Fruit fly (Drosophila melanogaster): ENCODE measurements around the gene Pex19.

Gene Pex19

DNA sequence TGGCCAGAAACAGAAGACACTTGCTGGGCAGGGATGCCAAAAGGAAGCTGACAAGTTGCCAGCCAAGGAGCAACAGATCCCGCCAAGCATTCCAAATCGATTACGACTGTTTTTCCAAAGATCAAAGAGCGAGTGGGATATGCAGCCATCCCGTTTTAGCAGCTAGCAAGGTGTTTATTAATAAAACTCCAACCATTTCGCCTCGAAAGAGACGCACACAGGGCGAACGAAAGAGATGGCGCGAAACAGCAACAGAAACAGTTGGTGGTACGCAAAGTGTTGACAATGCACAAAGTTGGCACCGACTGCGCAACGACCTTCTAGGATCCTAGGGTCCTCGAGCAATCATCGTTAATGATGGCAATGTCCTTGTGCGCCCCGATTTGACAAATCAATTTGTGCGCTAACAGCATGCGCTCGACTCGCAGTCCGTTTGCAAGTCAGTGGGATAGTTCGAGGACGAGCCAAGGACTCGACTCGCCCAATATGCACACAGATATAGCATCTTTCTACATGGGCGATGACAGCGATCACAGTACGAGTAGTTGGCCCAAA is 11.7 kb upstream of the Pex19 start (continued):
- no peak for TF ChIP-seq CG11695 (GFP tag; IDR thresholded peaks at IDR 0.05)
- TF ChIP-seq tin (GFP tag; optimal IDR thresholded peaks at IDR 0.05): no peak
- peak; percentile 49 for TF ChIP-seq twi (tag; optimal IDR thresholded peaks at IDR 0.05)
- no peak for TF ChIP-seq pros (GFP tag; optimal IDR thresholded peaks at IDR 0.05)
- TF ChIP-seq Ets65A (GFP tag): peak; percentile 48
- no peak for TF ChIP-seq so (GFP tag; IDR thresholded peaks at IDR 0.05)
- TF ChIP-seq Xbp1 (GFP tag; optimal IDR thresholded peaks at IDR 0.05): no peak
- peak; percentile 34 for TF ChIP-seq Nf-YB (GFP tag; optimal IDR thresholded peaks at IDR 0.05)
- TF ChIP-seq Doc3 (GFP tag; IDR thresholded peaks at IDR 0.05; ENCODE audit: partially characterized antibody): no peak
- TF ChIP-seq corto (GFP tag; optimal IDR thresholded peaks at IDR 0.05): no peak
- TF ChIP-seq tll (GFP tag; optimal IDR thresholded peaks at IDR 0.05): peak in 1 of 2 experiments; percentile 70
- TF ChIP-seq hbn (GFP tag; IDR thresholded peaks at IDR 0.05; ENCODE audit: partially characterized antibody): no peak
- no peak for TF ChIP-seq ase (GFP tag; IDR thresholded peaks at IDR 0.05)
- TF ChIP-seq Hey (tag; optimal IDR thresholded peaks at IDR 0.05): no peak
- no peak for TF ChIP-seq dati (GFP tag; IDR thresholded peaks at IDR 0.05)
- no peak for TF ChIP-seq prd (optimal IDR thresholded peaks at IDR 0.05)
- TF ChIP-seq prd (GFP tag; IDR thresholded peaks at IDR 0.05): peak; percentile 85
- TF ChIP-seq Nf-YC (tag; optimal IDR thresholded peaks at IDR 0.05): peak; percentile 53
- TF ChIP-seq ems (GFP tag; optimal IDR thresholded peaks at IDR 0.05): no peak
- no peak for TF ChIP-seq CG8388 (GFP tag; optimal IDR thresholded peaks at IDR 0.05)
- TF ChIP-seq CG9609 (GFP tag; optimal IDR thresholded peaks at IDR 0.05): no peak
- peak; percentile 19 for TF ChIP-seq CG1832 (GFP tag; optimal IDR thresholded peaks at IDR 0.05)
- peak; percentile 87 for TF ChIP-seq D (optimal IDR thresholded peaks at IDR 0.05)
- TF ChIP-seq D (GFP tag; optimal IDR thresholded peaks at IDR 0.05): no peak
- no peak for TF ChIP-seq CG8089 (GFP tag; optimal IDR thresholded peaks at IDR 0.05)
- peak; percentile 54 for TF ChIP-seq cad (GFP tag; optimal IDR thresholded peaks at IDR 0.05)
- no peak for TF ChIP-seq Gsc (GFP tag; IDR thresholded peaks at IDR 0.05)
- TF ChIP-seq pb (GFP tag; optimal IDR thresholded peaks at IDR 0.05): no peak
- no peak for TF ChIP-seq Drgx (GFP tag; IDR thresholded peaks at IDR 0.05)
- no peak for TF ChIP-seq Eip74EF (GFP tag; optimal IDR thresholded peaks at IDR 0.05)
- TF ChIP-seq CG15479 (GFP tag; optimal IDR thresholded peaks at IDR 0.05): peak; percentile 26
- TF ChIP-seq CG8290 (GFP tag; optimal IDR thresholded peaks at IDR 0.05): no peak
- no peak for TF ChIP-seq CG8290 (tag; optimal IDR thresholded peaks at IDR 0.05)
- no peak for TF ChIP-seq CG8924 (tag; optimal IDR thresholded peaks at IDR 0.05)
- TF ChIP-seq Elba2 (GFP tag; optimal IDR thresholded peaks at IDR 0.05): no peak
- no peak for TF ChIP-seq CG11093 (GFP tag; IDR thresholded peaks at IDR 0.05)
- no peak for TF ChIP-seq unpg (GFP tag; optimal IDR thresholded peaks at IDR 0.05)
- TF ChIP-seq sqz (GFP tag; optimal IDR thresholded peaks at IDR 0.05): no peak
- TF ChIP-seq CG8478 (optimal IDR thresholded peaks at IDR 0.05): peak; percentile 71

DNA sequence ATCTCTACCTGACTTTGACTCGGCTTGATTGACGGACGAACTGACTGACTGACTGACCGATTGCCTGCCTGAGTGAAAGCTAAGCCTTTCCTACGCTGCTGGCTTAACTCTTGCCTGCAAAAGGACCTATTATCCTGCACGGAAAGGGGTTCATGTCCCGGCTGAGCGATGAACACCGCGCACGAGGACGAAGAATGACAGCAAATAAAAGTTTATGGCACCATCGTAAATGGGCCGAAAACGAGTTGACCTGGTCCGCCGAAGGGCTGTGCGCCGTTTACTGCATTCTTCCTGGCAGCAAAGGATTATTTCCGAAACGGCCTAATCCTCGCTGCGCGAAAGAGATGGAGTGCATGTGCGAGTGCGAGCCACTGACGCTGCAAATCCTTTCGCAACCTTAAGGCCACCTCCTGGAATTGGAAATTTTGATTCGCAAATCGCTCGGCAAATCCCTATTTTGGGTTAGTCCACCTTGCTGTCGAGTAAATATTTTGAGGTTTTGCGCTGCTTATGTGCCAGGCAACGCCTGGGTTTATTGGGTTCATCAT is 10.4 kb upstream of the Pex19 start:
- TF ChIP-seq ash1 (GFP tag; optimal IDR thresholded peaks at IDR 0.05) (no peak), CG12219 (GFP tag; optimal IDR thresholded peaks at IDR 0.05) (no peak), tll (GFP tag; optimal IDR thresholded peaks at IDR 0.05) (peak; percentile 41 to 100), TFAM (GFP tag; optimal IDR thresholded peaks at IDR 0.05) (no peak), amos (GFP tag; IDR thresholded peaks at IDR 0.05; ENCODE audit: partially characterized antibody) (0 out of 2 replicates have a peak, but pooled peaks have one; percentile 14), sug (tag; optimal IDR thresholded peaks at IDR 0.05) (no peak), chm (GFP tag; IDR thresholded peaks at IDR 0.05) (no peak), dan (GFP tag; IDR thresholded peaks at IDR 0.05) (no peak), Vsx1 (GFP tag; optimal IDR thresholded peaks at IDR 0.05) (no peak), CG15479 (GFP tag; optimal IDR thresholded peaks at IDR 0.05) (peak; percentile 93), CG10366 (GFP tag; IDR thresholded peaks at IDR 0.05) (no peak), CG4282 (GFP tag; optimal IDR thresholded peaks at IDR 0.05) (no peak), Mad (GFP tag; optimal IDR thresholded peaks at IDR 0.05) (no peak), Kr (GFP tag; optimal IDR thresholded peaks at IDR 0.05) (peak; percentile 73), ro (GFP tag; IDR thresholded peaks at IDR 0.05) (no peak), D19A (tag; optimal IDR thresholded peaks at IDR 0.05) (no peak), Rx (GFP tag; IDR thresholded peaks at IDR 0.05) (no peak)

Measured in whole organism, embryonic.